Worm (Caenorhabditis elegans): ENCODE results near the gene clec-129.
"Not testable (repeated sequence)": the region's sequence is repeated elsewhere in the genome, so short reads cannot be mapped to it uniquely, and the experiment has no call there.

Gene clec-129

DNA sequence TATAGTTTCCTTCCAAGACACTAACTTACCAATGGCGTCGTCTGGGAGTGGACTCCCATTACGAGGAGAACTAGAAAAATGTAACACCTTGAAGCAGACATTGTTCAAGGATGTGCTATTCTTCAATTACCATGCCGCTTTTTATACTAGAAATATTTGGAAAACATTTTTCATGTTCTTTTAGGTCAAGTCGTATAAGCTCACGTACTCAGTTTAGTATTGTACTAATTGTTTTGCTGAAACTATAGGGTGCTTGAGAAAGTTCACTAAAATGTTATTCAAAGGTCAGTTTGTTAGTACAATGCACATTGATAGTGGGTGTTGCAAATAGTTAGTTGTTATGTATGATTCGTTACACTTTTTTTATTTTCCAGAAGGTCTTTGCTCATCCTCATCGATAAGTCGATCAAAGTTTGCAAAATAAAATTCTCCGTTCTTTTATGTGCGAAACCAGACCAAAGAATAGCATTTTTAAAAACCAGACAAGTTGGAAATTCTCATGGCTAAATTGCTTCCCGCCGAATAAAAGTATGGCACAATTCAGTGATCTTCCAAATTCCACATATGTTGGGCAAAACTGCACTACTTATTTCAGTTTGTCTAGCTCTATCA lies at the start of gene clec-129, which contains the start of gene clec-128:
clec-129 (plus strand) TSS at position 562 of the 612 bp plus-strand sequence.
clec-128 (minus strand) TSS at position 101 of the 612 bp plus-strand sequence.
- TF ChIP-seq aha-1 (tag): peak; percentile 51
- TF ChIP-seq R02D3.7 (tag; optimal IDR thresholded peaks at IDR 0.05): no peak
- TF ChIP-seq nhr-102 (tag; optimal IDR thresholded peaks at IDR 0.05): no peak
- TF ChIP-seq mdl-1 (tag; optimal IDR thresholded peaks at IDR 0.05): no peak
- no peak for TF ChIP-seq dmd-6 (GFP tag; IDR thresholded peaks at IDR 0.05)
- no peak for TF ChIP-seq Y48G9A.11 (GFP tag; IDR thresholded peaks at IDR 0.05)
- TF ChIP-seq lir-3 (tag; optimal IDR thresholded peaks at IDR 0.05): no peak
- TF ChIP-seq daf-16 (GFP tag; optimal IDR thresholded peaks at IDR 0.05): no peak
- TF ChIP-seq daf-16 (tag; optimal IDR thresholded peaks at IDR 0.05): no peak
- TF ChIP-seq nhr-42 (GFP tag; IDR thresholded peaks at IDR 0.05): no peak

DNA sequence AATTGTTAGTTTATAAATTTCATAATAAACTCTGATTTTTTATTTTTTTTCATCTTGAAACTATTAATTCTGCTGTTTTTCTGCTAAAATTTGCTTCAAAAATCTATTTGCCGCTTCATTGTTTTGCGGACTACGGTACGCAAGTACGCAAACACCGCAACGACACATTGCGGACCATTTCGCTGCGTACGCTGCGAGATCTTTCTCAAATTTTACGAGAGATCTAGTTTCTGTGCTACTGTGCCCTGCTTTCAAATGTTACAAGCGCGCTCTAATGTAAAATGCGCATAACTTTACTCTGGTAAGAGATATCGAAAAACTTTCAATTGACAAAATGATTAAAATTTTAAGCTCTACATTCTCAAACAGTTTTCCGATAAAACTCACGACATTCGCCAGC lies 47.7 kb upstream of the clec-129 start:
- TF ChIP-seq hif-1 (tag; optimal IDR thresholded peaks at IDR 0.05) (peak in 1 of 2 experiments; percentile 39), dpl-1 (GFP tag; optimal IDR thresholded peaks at IDR 0.05) (peak; percentile 41), lin-38 (GFP tag; IDR thresholded peaks at IDR 0.05) (peak; percentile 96), Y75B8A.6 (GFP tag; IDR thresholded peaks at IDR 0.05) (0 out of 2 replicates have a peak, but pooled peaks have one; percentile 40), daf-19 (GFP tag; conservative IDR thresholded peaks at IDR 0.05) (0 out of 2 replicates have a peak, but pooled peaks have one; percentile 14), rbr-2 (tag; optimal IDR thresholded peaks at IDR 0.05) (peak; percentile 83), pha-4 (GFP tag; IDR thresholded peaks at IDR 0.05) (peak; percentile 75), vab-7 (GFP tag; IDR thresholded peaks at IDR 0.05) (peak; percentile 70), lin-29 (GFP tag; IDR thresholded peaks at IDR 0.05) (peak; percentile 74), hlh-30 (tag; optimal IDR thresholded peaks at IDR 0.05; ENCODE audit: insufficient read depth) (peak; percentile 31), nhr-28 (tag; optimal IDR thresholded peaks at IDR 0.05) (peak; percentile 49), dmd-6 (GFP tag; IDR thresholded peaks at IDR 0.05) (peak; percentile 80), aha-1 (tag) (peak; percentile 81), T26A8.4 (GFP tag; IDR thresholded peaks at IDR 0.05) (peak; percentile 44; the same call in 1 of the 2 replicates), zfp-3 (GFP tag; conservative IDR thresholded peaks at IDR 0.05) (peak; percentile 47; the same call in 1 of the 2 replicates), dmd-9 (GFP tag; IDR thresholded peaks at IDR 0.05) (0 out of 2 replicates have a peak, but pooled peaks have one; percentile 63), D1046.2 (GFP tag; IDR thresholded peaks at IDR 0.05) (0 out of 2 replicates have a peak, but pooled peaks have one; percentile 54), madf-9 (GFP tag; conservative IDR thresholded peaks at IDR 0.05) (peak; percentile 63; the same call in 1 of the 2 replicates), mes-2 (tag; optimal IDR thresholded peaks at IDR 0.05; ENCODE audit: poor library complexity, severe bottlenecking) (peak; percentile 66), nhr-42 (GFP tag; IDR thresholded peaks at IDR 0.05) (peak; percentile 79), saeg-2 (GFP tag; IDR thresholded peaks at IDR 0.05) (0 out of 2 replicates have a peak, but pooled peaks have one; percentile 33), zfp-2 (tag; optimal IDR thresholded peaks at IDR 0.05) (peak; percentile 53), mep-1 (tag; optimal IDR thresholded peaks at IDR 0.05) (peak; percentile 67), nhr-11 (tag; optimal IDR thresholded peaks at IDR 0.05) (peak; percentile 57), hlh-11 (tag; optimal IDR thresholded peaks at IDR 0.05) (peak; percentile 26), hmg-1.1 (GFP tag; IDR thresholded peaks at IDR 0.05) (peak; percentile 87), nhr-102 (tag; optimal IDR thresholded peaks at IDR 0.05) (peak; percentile 11), dve-1 (tag; optimal IDR thresholded peaks at IDR 0.05; ENCODE audit: insufficient read depth) (peak; percentile 23), duxl-1 (tag; optimal IDR thresholded peaks at IDR 0.05; ENCODE audit: poor library complexity) (peak; percentile 10), ceh-20 (GFP tag; IDR thresholded peaks at IDR 0.05) (peak; percentile 72; the same call in 1 of the 2 replicates), ctbp-1 (GFP tag; IDR thresholded peaks at IDR 0.05) (peak; percentile 55; the same call in 1 of the 2 replicates), F37D6.2 (tag; optimal IDR thresholded peaks at IDR 0.05) (peak; percentile 52), lsy-2 (tag; optimal IDR thresholded peaks at IDR 0.05) (peak; percentile 77 to 96), egl-43 (GFP tag; IDR thresholded peaks at IDR 0.05) (0 out of 2 replicates have a peak, but pooled peaks have one; percentile 45)
- not testable (repeated sequence) for TF ChIP-seq pha-4 (tag; optimal IDR thresholded peaks at IDR 0.05)

All from whole organism, L4 larva.